Fruit fly (Drosophila melanogaster): ENCODE data around the gene Sf3b3.

The Sf3b3 gene

dm6 chr3L:820975-821598 is 12.1 kb downstream of the Sf3b3 start (continued):
- TF ChIP-seq net (GFP tag; optimal IDR thresholded peaks at IDR 0.05) (peak; percentile 47), ss (GFP tag; optimal IDR thresholded peaks at IDR 0.05) (no peak), CG8319 (GFP tag; optimal IDR thresholded peaks at IDR 0.05) (peak; percentile 17), CG16779 (tag; optimal IDR thresholded peaks at IDR 0.05) (no peak), Lpt (GFP tag; optimal IDR thresholded peaks at IDR 0.05) (no peak), CG11762 (GFP tag; optimal IDR thresholded peaks at IDR 0.05; ENCODE audit: insufficient read depth) (no peak), CG6854 (GFP tag; optimal IDR thresholded peaks at IDR 0.05) (no peak), pdm3 (GFP tag; optimal IDR thresholded peaks at IDR 0.05) (peak; percentile 22), fkh (GFP tag; optimal IDR thresholded peaks at IDR 0.05) (no peak), CG31627 (GFP tag; optimal IDR thresholded peaks at IDR 0.05) (peak; percentile 29), Eip78C (GFP tag) (peak; percentile 53), spab (GFP tag; optimal IDR thresholded peaks at IDR 0.05) (no peak), achi (GFP tag; optimal IDR thresholded peaks at IDR 0.05) (peak; percentile 2), Ets96B (tag; optimal IDR thresholded peaks at IDR 0.05) (no peak), Sox14 (GFP tag; optimal IDR thresholded peaks at IDR 0.05) (peak; percentile 20), CG9139 (GFP tag; optimal IDR thresholded peaks at IDR 0.05) (no peak), fd59A (GFP tag; optimal IDR thresholded peaks at IDR 0.05) (no peak), OdsH (GFP tag; optimal IDR thresholded peaks at IDR 0.05) (peak; percentile 52), CG10631 (GFP tag; optimal IDR thresholded peaks at IDR 0.05) (peak; percentile 29), Blimp-1 (GFP tag; optimal IDR thresholded peaks at IDR 0.05) (no peak), Eip75B (GFP tag; optimal IDR thresholded peaks at IDR 0.05) (peak; percentile 33), dac (GFP tag; optimal IDR thresholded peaks at IDR 0.05) (no peak), Eip93F (GFP tag; optimal IDR thresholded peaks at IDR 0.05) (no peak), svp (GFP tag) (peak; percentile 82), CG1621 (tag; optimal IDR thresholded peaks at IDR 0.05) (no peak)

- TF ChIP-seq Gug (GFP tag; IDR thresholded peaks at IDR 0.05) (peak; percentile 82), CG31627 (GFP tag; optimal IDR thresholded peaks at IDR 0.05) (peak; percentile 73), CG7368 (GFP tag; optimal IDR thresholded peaks at IDR 0.05) (peak; percentile 68), topi (GFP tag; optimal IDR thresholded peaks at IDR 0.05) (peak; percentile 82), CG9139 (GFP tag; optimal IDR thresholded peaks at IDR 0.05) (peak; percentile 81), pdm3 (GFP tag; optimal IDR thresholded peaks at IDR 0.05) (peak; percentile 79), esn (GFP tag; optimal IDR thresholded peaks at IDR 0.05) (peak; percentile 87), fd59A (GFP tag; optimal IDR thresholded peaks at IDR 0.05) (peak; percentile 61), CG6808 (GFP tag; optimal IDR thresholded peaks at IDR 0.05) (peak; percentile 80), spab (GFP tag; optimal IDR thresholded peaks at IDR 0.05) (peak; percentile 75), achi (GFP tag; optimal IDR thresholded peaks at IDR 0.05) (peak; percentile 88), svp (GFP tag) (peak; percentile 94), Hr38 (GFP tag; optimal IDR thresholded peaks at IDR 0.05) (no peak), acj6 (GFP tag; optimal IDR thresholded peaks at IDR 0.05) (peak; percentile 83), cyc (GFP tag; optimal IDR thresholded peaks at IDR 0.05) (peak; percentile 68), Eip93F (GFP tag; optimal IDR thresholded peaks at IDR 0.05) (peak; percentile 67), CG3919 (GFP tag; optimal IDR thresholded peaks at IDR 0.05) (peak; percentile 82), Ets21C (GFP tag; optimal IDR thresholded peaks at IDR 0.05) (peak; percentile 63), CG6276 (GFP tag; optimal IDR thresholded peaks at IDR 0.05) (peak; percentile 76), Eip75B (GFP tag; optimal IDR thresholded peaks at IDR 0.05) (peak; percentile 73), Blimp-1 (GFP tag; optimal IDR thresholded peaks at IDR 0.05) (peak; percentile 54), eg (GFP tag; IDR thresholded peaks at IDR 0.05) (peak; percentile 93), CG11762 (GFP tag; optimal IDR thresholded peaks at IDR 0.05; ENCODE audit: insufficient read depth) (peak; percentile 63), Lpt (GFP tag; optimal IDR thresholded peaks at IDR 0.05) (peak; percentile 76), CG8632 (GFP tag; optimal IDR thresholded peaks at IDR 0.05) (peak; percentile 83), CG1621 (tag; optimal IDR thresholded peaks at IDR 0.05) (peak; percentile 73), vri (GFP tag; optimal IDR thresholded peaks at IDR 0.05) (peak; percentile 60), dac (GFP tag; optimal IDR thresholded peaks at IDR 0.05) (peak; percentile 61), CG6854 (GFP tag; optimal IDR thresholded peaks at IDR 0.05) (peak; percentile 70), fkh (GFP tag; optimal IDR thresholded peaks at IDR 0.05) (no peak), CG6163 (GFP tag; IDR thresholded peaks at IDR 0.05) (peak; percentile 90), Hr4 (GFP tag; optimal IDR thresholded peaks at IDR 0.05) (peak; percentile 66), CG4318 (GFP tag; optimal IDR thresholded peaks at IDR 0.05) (peak; percentile 76), CG10631 (GFP tag; optimal IDR thresholded peaks at IDR 0.05) (peak; percentile 84), fd85E (GFP tag; optimal IDR thresholded peaks at IDR 0.05) (no peak), dsx (GFP tag; optimal IDR thresholded peaks at IDR 0.05; ENCODE audit: poor library complexity, severe bottlenecking) (peak; percentile 91), CG8319 (GFP tag; optimal IDR thresholded peaks at IDR 0.05) (peak; percentile 50), CG16779 (tag; optimal IDR thresholded peaks at IDR 0.05) (peak; percentile 77), salr (GFP tag; optimal IDR thresholded peaks at IDR 0.05) (peak; percentile 68 to 70), CG32006 (GFP tag; optimal IDR thresholded peaks at IDR 0.05) (peak; percentile 87)
These were observed 12.9 kb downstream of the Sf3b3 start for dm6 chr3L:820332-820731.
